Fruit fly (Drosophila melanogaster): ENCODE measurements around the gene CG31668.

dm6 chr2L:2240493-2240892 is 34.5 kb upstream of the CG31668 start, which contains the start of gene Tengl1:
- TF ChIP-seq pan (optimal IDR thresholded peaks at IDR 0.05) (no peak), Hr78 (GFP tag; optimal IDR thresholded peaks at IDR 0.05) (no peak), fru (GFP tag; optimal IDR thresholded peaks at IDR 0.05) (no peak), dsf (GFP tag; optimal IDR thresholded peaks at IDR 0.05; ENCODE audit: borderline replicate concordance) (no peak), CG9705 (GFP tag; optimal IDR thresholded peaks at IDR 0.05) (no peak)

All from whole organism, wandering third instar larva.